Worm (Caenorhabditis elegans) whole organism, young adult: ENCODE data around the gene msp-59.

Source experiments
- B0261.1 ChIP-seq: sonication (generic microtip); optimal IDR thresholded peaks from 2 replicates; lab custom pipeline; 2016; ENCODE audit warnings: mild to moderate bottlenecking, missing genetic modification characterization, moderate library complexity, missing compliant biosample characterization
- ama-1 ChIP-seq, 3 experiments: fragments of 150-350 bp in 1 of 3; sonication (generic microtip) in 2 of 3; optimal IDR thresholded peaks; 2 replicates each; lab custom pipeline; 2014 to 2018; ENCODE audit warnings: missing biosample characterization in 2 of 3, missing genetic modification characterization in 2 of 3, missing genetic modification reagents in 2 of 3
- ceh-91 ChIP-seq: fragments of 200-800 bp; sonication (Bioruptor generic); IDR thresholded peaks from 2 replicates; pipeline ENCODE4 v1.3.6; 2022; ENCODE audit warnings: missing genetic modification reagents, missing genetic modification characterization, missing compliant biosample characterization
- fkh-3 ChIP-seq: sonication (generic microtip); optimal IDR thresholded peaks from 2 replicates; lab custom pipeline; 2016; ENCODE audit warnings: mild to moderate bottlenecking, missing genetic modification characterization, missing compliant biosample characterization
- him-1 ChIP-seq: sonication (generic microtip); optimal IDR thresholded peaks from 2 replicates; lab custom pipeline; 2016; ENCODE audit warnings: missing genotype, missing genetic modification reagents, missing genetic modification characterization, missing compliant biosample characterization
- hrde-1 ChIP-seq: sonication (generic microtip); optimal IDR thresholded peaks from 2 replicates; lab custom pipeline; 2016; ENCODE audit warnings: missing genetic modification characterization, mild to moderate bottlenecking, missing compliant biosample characterization, moderate library complexity, missing genotype, missing genetic modification reagents, borderline replicate concordance
- snpc-1.3 ChIP-seq: sonication (generic microtip); optimal IDR thresholded peaks from 2 replicates; lab custom pipeline; 2017; ENCODE audit warnings: missing genetic modification characterization, mild to moderate bottlenecking, missing compliant biosample characterization, antibody characterized with exemption, moderate library complexity, missing genotype, missing genetic modification reagents; ENCODE audit not compliant: insufficient read depth
- tlf-1 ChIP-seq: fragments of 200-800 bp; sonication (Bioruptor generic); optimal IDR thresholded peaks from 2 replicates; lab custom pipeline; 2018; ENCODE audit warnings: mild to moderate bottlenecking, missing genetic modification characterization, missing compliant biosample characterization
- unc-62 ChIP-seq: fragments of 150-350 bp; optimal IDR thresholded peaks from 2 replicates; lab custom pipeline; 2014; ENCODE audit warnings: missing biosample characterization, missing genetic modification reagents, missing genetic modification characterization
- ztf-25 ChIP-seq: fragments of 200-800 bp; sonication (Bioruptor generic); IDR thresholded peaks from 2 replicates; pipeline ENCODE4 v1.3.6; 2022; ENCODE audit warnings: missing genetic modification reagents, missing genetic modification characterization, missing compliant biosample characterization

DNA sequence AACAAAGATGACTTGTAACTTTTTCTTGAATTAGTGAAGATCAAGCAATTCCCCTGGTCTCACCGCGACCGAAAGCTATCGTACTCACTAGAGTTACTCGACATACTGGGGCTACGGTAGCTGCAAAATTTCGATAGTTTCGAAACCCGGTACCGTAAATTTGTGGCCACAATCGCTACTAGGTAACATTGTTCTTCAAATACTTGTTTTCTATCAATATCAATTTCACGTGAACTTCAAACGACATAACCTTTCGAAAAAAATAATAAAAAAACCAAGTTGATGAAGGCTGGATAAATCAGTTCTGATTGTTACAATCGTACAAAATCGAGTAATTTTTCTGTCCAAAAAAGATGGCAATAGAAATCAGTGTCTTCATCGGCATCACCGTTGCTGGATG lies 40.4 kb downstream of the msp-59 start, which contains the start of gene F36H12.3:
- no peak for TF ChIP-seq hrde-1 (tag; lab: Kevin White, UChicago)
- no peak for TF ChIP-seq ama-1 (optimal IDR thresholded peaks at IDR 0.05; lab: Kevin White, UChicago)
- no peak for TF ChIP-seq ama-1 (GFP tag; optimal IDR thresholded peaks at IDR 0.05; lab: Kevin White, UChicago)
- no peak for TF ChIP-seq B0261.1 (tag; lab: Kevin White, UChicago)
- no peak for TF ChIP-seq fkh-3
- no peak for TF ChIP-seq him-1 (tag; lab: Kevin White, UChicago)
- no peak for TF ChIP-seq snpc-1.3 (tag; lab: Kevin White, UChicago)
- no peak for TF ChIP-seq tlf-1 (GFP tag; lab: Kevin White, UChicago)
- no peak for TF ChIP-seq unc-62
- no peak for TF ChIP-seq ceh-91 (GFP tag; lab: Robert Waterston, UW)
- TF ChIP-seq ztf-25 (GFP tag; lab: Robert Waterston, UW), result no peak
